Worm (Caenorhabditis elegans) whole organism, L1 larva: ENCODE measurements around the gene ZC21.10.

Experiments used
- efl-1 ChIP-seq, 4 experiments: fragments of 150-350 bp; optimal IDR thresholded peaks in 3 of 4; peaks in 1 of 4; 1 replicate in 1 of 4; 2 replicates in 3 of 4; lab custom pipeline; 2014; ENCODE audit warnings: missing biosample characterization in 2 of 4, missing genetic modification characterization in 2 of 4, missing genetic modification reagents in 2 of 4
- hlh-17 ChIP-seq: fragments of 200-800 bp; sonication (Bioruptor generic); optimal IDR thresholded peaks from 2 replicates; lab custom pipeline; 2018; ENCODE audit warnings: missing genetic modification characterization, mild to moderate bottlenecking, missing compliant biosample characterization, moderate library complexity, borderline replicate concordance
- nhr-11 ChIP-seq: fragments of 150-350 bp; optimal IDR thresholded peaks from 2 replicates; lab custom pipeline; 2014; ENCODE audit warnings: missing biosample characterization, missing genetic modification characterization
- nhr-19 ChIP-seq: fragments of 200-800 bp; sonication (Bioruptor generic); conservative IDR thresholded peaks from 2 replicates; pipeline ENCODE4 v1.3.6; 2022; ENCODE audit warnings: missing genetic modification characterization, missing compliant biosample characterization
- pqm-1 ChIP-seq: sonication (generic microtip); optimal IDR thresholded peaks from 3 replicates; lab custom pipeline; 2017; ENCODE audit warnings: missing biosample characterization, missing genetic modification characterization
- rnt-1 ChIP-seq: sonication (generic microtip); optimal IDR thresholded peaks from 2 replicates; lab custom pipeline; 2016; ENCODE audit warnings: mild to moderate bottlenecking, missing genetic modification characterization, moderate library complexity, missing compliant biosample characterization
- tbx-2 ChIP-seq: sonication (generic microtip); optimal IDR thresholded peaks from 2 replicates; lab custom pipeline; 2016; ENCODE audit warnings: missing genetic modification characterization, missing compliant biosample characterization

- no peak for TF ChIP-seq efl-1 (optimal IDR thresholded peaks at IDR 0.05; lab: Kevin White, UChicago)
- TF ChIP-seq efl-1 (GFP tag; optimal IDR thresholded peaks at IDR 0.05 in 1 of 2; lab: Kevin White, UChicago): no peak
- TF ChIP-seq nhr-11 (tag; lab: Kevin White, UChicago): no peak
- TF ChIP-seq pqm-1 (tag; lab: Kevin White, UChicago): no peak
- no peak for TF ChIP-seq tbx-2 (tag; lab: Kevin White, UChicago)
- no peak for TF ChIP-seq nhr-19
- TF ChIP-seq hlh-17 (GFP tag; lab: Kevin White, UChicago): no peak
- no peak for TF ChIP-seq rnt-1 (tag; lab: Kevin White, UChicago)
Observed at ce11 chrIII:8529772-8530171, at the start of gene ZC21.10.
